4 worm cellular contexts compared by ENCODE assay signal in genomic region chrV:2825978-2826377, ce11.
TF ChIP-seq lines count a peak whose summit lies in the region.

No protein-coding gene starts in this region.

TF ChIP-seq in whole organism, early embryonic, 17 proteins besides CTCF, POLR2A, EP300 and RAD21:
- TF ChIP-seq tra-4 (tag; optimal IDR thresholded peaks at IDR 0.05; lab: Kevin White, UChicago), result no peak
- peak; percentile 88 for TF ChIP-seq ceh-36 (tag; optimal IDR thresholded peaks at IDR 0.05; lab: Kevin White, UChicago)
- TF ChIP-seq tbx-37 (GFP tag; conservative IDR thresholded peaks at IDR 0.05; lab: Robert Waterston, UW), result no peak
- no peak for TF ChIP-seq hmg-4 (GFP tag; optimal IDR thresholded peaks at IDR 0.05; lab: Kevin White, UChicago)
- TF ChIP-seq pes-1 (GFP tag; IDR thresholded peaks at IDR 0.05; lab: Robert Waterston, UW), result no peak
- no peak for TF ChIP-seq sea-1 (GFP tag; conservative IDR thresholded peaks at IDR 0.05; lab: Robert Waterston, UW)
- TF ChIP-seq ets-7 (tag; optimal IDR thresholded peaks at IDR 0.05; lab: Kevin White, UChicago), result no peak
TF ChIP-seq in whole organism, early embryonic: peak in this region for 1.

TF ChIP-seq in whole organism, late embryonic, 69 proteins besides CTCF, POLR2A, EP300 and RAD21:
- peak; percentile 85 for TF ChIP-seq dve-1 (tag; optimal IDR thresholded peaks at IDR 0.05; lab: Kevin White, UChicago)
- TF ChIP-seq pha-4 (tag; optimal IDR thresholded peaks at IDR 0.05; lab: Kevin White, UChicago), result no peak

TF ChIP-seq in whole organism, midembryonic, 9 proteins besides CTCF, POLR2A, EP300 and RAD21:
- no peak for TF ChIP-seq ztf-23 (GFP tag; IDR thresholded peaks at IDR 0.05; lab: Robert Waterston, UW)
- TF ChIP-seq ztf-29 (GFP tag; IDR thresholded peaks at IDR 0.05; lab: Robert Waterston, UW), result 0 out of 2 replicates have a peak, but pooled peaks have one; percentile 16

TF ChIP-seq in whole organism, mixed stage, embryonic, 35 proteins besides CTCF, POLR2A, EP300 and RAD21:
- TF ChIP-seq ceh-39 (tag; optimal IDR thresholded peaks at IDR 0.05; lab: Kevin White, UChicago) (no peak), ham-2 (GFP tag; optimal IDR thresholded peaks at IDR 0.05; lab: Kevin White, UChicago) (peak; percentile 64), nhr-237 (tag; optimal IDR thresholded peaks at IDR 0.05; lab: Kevin White, UChicago) (no peak), blmp-1 (tag; optimal IDR thresholded peaks at IDR 0.05; lab: Kevin White, UChicago) (no peak), snpc-4 (tag; optimal IDR thresholded peaks at IDR 0.05; lab: Kevin White, UChicago) (no peak)
TF ChIP-seq in whole organism, mixed stage, embryonic: peak in this region for 1.
